Worm (Caenorhabditis elegans) whole organism, late embryonic: ENCODE data around the gene dhs-12.

Experiments
- C08G9.2 ChIP-seq: sonication (generic microtip); optimal IDR thresholded peaks from 2 replicates; lab custom pipeline; 2016; ENCODE audit warnings: mild to moderate bottlenecking, missing genetic modification characterization, moderate library complexity, missing compliant biosample characterization
- K09A11.1 ChIP-seq: sonication (generic microtip); optimal IDR thresholded peaks from 2 replicates; lab custom pipeline; 2017; ENCODE audit warnings: antibody characterized with exemption, mild to moderate bottlenecking, missing genetic modification characterization, missing compliant biosample characterization; ENCODE audit not compliant: insufficient read depth
- Y22D7AL.16 ChIP-seq: sonication (generic microtip); optimal IDR thresholded peaks from 2 replicates; lab custom pipeline; 2016; ENCODE audit warnings: missing genetic modification characterization, missing compliant biosample characterization
- ceh-14 ChIP-seq: sonication (generic microtip); optimal IDR thresholded peaks from 2 replicates; lab custom pipeline; 2016; ENCODE audit warnings: missing genotype, missing genetic modification characterization, missing compliant biosample characterization
- ceh-2 ChIP-seq: sonication (generic microtip); optimal IDR thresholded peaks from 2 replicates; lab custom pipeline; 2016; ENCODE audit warnings: missing genotype, missing genetic modification characterization, missing compliant biosample characterization
- ceh-31 ChIP-seq: sonication (generic microtip); optimal IDR thresholded peaks from 2 replicates; lab custom pipeline; 2016; ENCODE audit warnings: missing genetic modification characterization, missing compliant biosample characterization
- ceh-34 ChIP-seq: sonication (generic microtip); optimal IDR thresholded peaks from 2 replicates; lab custom pipeline; 2016; ENCODE audit warnings: mild to moderate bottlenecking, missing genetic modification characterization, missing compliant biosample characterization
- ceh-45 ChIP-seq: fragments of 200-800 bp; sonication (Bioruptor generic); IDR thresholded peaks from 2 replicates; pipeline ENCODE4 v1.3.6; 2022; ENCODE audit warnings: missing genetic modification reagents, missing genetic modification characterization, missing compliant biosample characterization
- ceh-48 ChIP-seq: sonication (generic microtip); optimal IDR thresholded peaks from 2 replicates; lab custom pipeline; 2016; ENCODE audit warnings: missing genetic modification characterization, inconsistent platforms, missing compliant biosample characterization
- ceh-9 ChIP-seq: sonication (generic microtip); optimal IDR thresholded peaks from 2 replicates; lab custom pipeline; 2016; ENCODE audit warnings: mild to moderate bottlenecking, missing genetic modification characterization, inconsistent platforms, missing compliant biosample characterization
- che-1 ChIP-seq: sonication (generic microtip); optimal IDR thresholded peaks from 2 replicates; lab custom pipeline; 2016; ENCODE audit warnings: mild to moderate bottlenecking, missing genetic modification characterization, missing compliant biosample characterization
- dmd-4 ChIP-seq: sonication (generic microtip); optimal IDR thresholded peaks from 2 replicates; lab custom pipeline; 2016; ENCODE audit warnings: borderline replicate concordance, missing genetic modification characterization, missing compliant biosample characterization
- dve-1 ChIP-seq: sonication (generic microtip); optimal IDR thresholded peaks from 2 replicates; lab custom pipeline; 2017; ENCODE audit warnings: antibody characterized with exemption, mild to moderate bottlenecking, missing genetic modification characterization, missing compliant biosample characterization
- fax-1 ChIP-seq: sonication (generic microtip); optimal IDR thresholded peaks from 2 replicates; lab custom pipeline; 2016; ENCODE audit warnings: missing genotype, missing genetic modification characterization, missing compliant biosample characterization
- fkh-10 ChIP-seq: fragments of 150-350 bp; optimal IDR thresholded peaks from 2 replicates; lab custom pipeline; 2014; ENCODE audit warnings: missing biosample characterization, missing genetic modification reagents, missing genetic modification characterization
- hlh-15 ChIP-seq: sonication (generic microtip); optimal IDR thresholded peaks from 2 replicates; lab custom pipeline; 2016; ENCODE audit warnings: missing genetic modification characterization, missing compliant biosample characterization
- hlh-30 ChIP-seq: sonication (generic microtip); optimal IDR thresholded peaks from 2 replicates; lab custom pipeline; 2017; ENCODE audit warnings: antibody characterized with exemption, missing genetic modification characterization, missing compliant biosample characterization; ENCODE audit not compliant: insufficient read depth
- hlh-8 ChIP-seq: sonication (generic microtip); optimal IDR thresholded peaks from 2 replicates; lab custom pipeline; 2016; ENCODE audit warnings: missing genotype, missing genetic modification characterization, missing compliant biosample characterization
- lin-11 ChIP-seq: fragments of 200-800 bp; sonication (Bioruptor generic); optimal IDR thresholded peaks from 2 replicates; lab custom pipeline; 2018; ENCODE audit warnings: mild to moderate bottlenecking, missing genetic modification characterization, missing compliant biosample characterization
- nfya-1 ChIP-seq: sonication (generic microtip); optimal IDR thresholded peaks from 2 replicates; lab custom pipeline; 2017; ENCODE audit warnings: missing genetic modification characterization, mild to moderate bottlenecking, missing compliant biosample characterization, antibody characterized with exemption, moderate library complexity
- nhr-11 ChIP-seq: fragments of 150-350 bp; optimal IDR thresholded peaks from 2 replicates; lab custom pipeline; 2014; ENCODE audit warnings: missing biosample characterization, missing genetic modification characterization
- pag-3 ChIP-seq: sonication (generic microtip); optimal IDR thresholded peaks from 2 replicates; lab custom pipeline; 2016; ENCODE audit warnings: missing compliant biosample characterization, missing genetic modification characterization, borderline replicate concordance
- pat-9 ChIP-seq: fragments of 200-800 bp; sonication (Bioruptor generic); optimal IDR thresholded peaks from 2 replicates; lab custom pipeline; 2018; ENCODE audit warnings: mild to moderate bottlenecking, missing genetic modification characterization, moderate library complexity, missing compliant biosample characterization
- pha-2 ChIP-seq: sonication (generic microtip); optimal IDR thresholded peaks from 2 replicates; lab custom pipeline; 2017; ENCODE audit warnings: mild to moderate bottlenecking, missing genetic modification characterization, missing compliant biosample characterization
- pha-4 ChIP-seq: fragments of 150-350 bp; optimal IDR thresholded peaks from 2 replicates; lab custom pipeline; 2018; ENCODE audit warnings: missing biosample characterization, missing genetic modification reagents, missing genetic modification characterization
- pros-1 ChIP-seq: fragments of 150-350 bp; optimal IDR thresholded peaks from 2 replicates; lab custom pipeline; 2014; ENCODE audit warnings: missing biosample characterization, missing genetic modification reagents, missing genetic modification characterization
- sox-2 ChIP-seq: fragments of 200-800 bp; sonication (Bioruptor generic); IDR thresholded peaks from 2 replicates; pipeline ENCODE4 v1.3.6; 2022; ENCODE audit warnings: missing genetic modification reagents, missing genetic modification characterization, missing compliant biosample characterization
- syd-9 ChIP-seq: sonication (generic microtip); optimal IDR thresholded peaks from 2 replicates; lab custom pipeline; 2016; ENCODE audit warnings: mild to moderate bottlenecking, missing genetic modification characterization, moderate library complexity, missing compliant biosample characterization
- ttx-3 ChIP-seq: sonication (generic microtip); optimal IDR thresholded peaks from 2 replicates; lab custom pipeline; 2016; ENCODE audit warnings: missing genetic modification reagents, missing genetic modification characterization, missing compliant biosample characterization
- unc-42 ChIP-seq: sonication (generic microtip); optimal IDR thresholded peaks from 2 replicates; lab custom pipeline; 2016; ENCODE audit warnings: missing genotype, missing genetic modification characterization, missing compliant biosample characterization
- zip-5 ChIP-seq: sonication (generic microtip); optimal IDR thresholded peaks from 2 replicates; lab custom pipeline; 2016; ENCODE audit warnings: missing genetic modification characterization, missing compliant biosample characterization
- ztf-16 ChIP-seq: sonication (generic microtip); optimal IDR thresholded peaks from 2 replicates; lab custom pipeline; 2017; ENCODE audit warnings: missing genetic modification characterization, missing compliant biosample characterization

The dhs-12 gene

DNA sequence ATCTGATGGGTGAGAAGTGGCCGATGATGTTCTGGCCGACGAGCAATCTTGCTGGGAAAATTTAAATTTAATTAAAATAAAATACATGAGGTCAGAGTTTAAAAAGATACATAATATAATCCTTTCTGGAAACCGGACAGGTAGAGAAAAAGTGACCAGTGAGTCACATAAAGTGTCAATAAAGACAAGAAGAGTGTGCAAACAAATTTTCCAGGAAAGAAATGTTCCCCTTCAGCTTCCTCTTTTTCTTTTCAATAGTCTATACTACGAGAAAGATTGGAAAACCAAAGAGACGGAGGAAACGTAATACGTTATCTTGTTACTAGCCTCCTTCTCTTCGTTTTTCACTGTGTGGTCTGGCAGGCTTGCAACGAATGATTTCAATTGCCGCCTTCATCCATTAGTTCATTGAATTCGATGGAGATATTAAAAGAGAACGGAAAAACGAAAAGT is 8.3 kb downstream of the dhs-12 start, which contains the start of gene tsp-12:
tsp-12 (minus strand) TSS at position 51 of the 453 bp plus-strand sequence.
- TF ChIP-seq pat-9 (tag; lab: Kevin White, UChicago) (no peak), ceh-34 (peak; percentile 15), unc-42 (tag; lab: Kevin White, UChicago) (peak; percentile 29), ztf-16 (tag; lab: Kevin White, UChicago) (no peak)
- TF ChIP-seq, all 69 proteins: peak for 2

DNA sequence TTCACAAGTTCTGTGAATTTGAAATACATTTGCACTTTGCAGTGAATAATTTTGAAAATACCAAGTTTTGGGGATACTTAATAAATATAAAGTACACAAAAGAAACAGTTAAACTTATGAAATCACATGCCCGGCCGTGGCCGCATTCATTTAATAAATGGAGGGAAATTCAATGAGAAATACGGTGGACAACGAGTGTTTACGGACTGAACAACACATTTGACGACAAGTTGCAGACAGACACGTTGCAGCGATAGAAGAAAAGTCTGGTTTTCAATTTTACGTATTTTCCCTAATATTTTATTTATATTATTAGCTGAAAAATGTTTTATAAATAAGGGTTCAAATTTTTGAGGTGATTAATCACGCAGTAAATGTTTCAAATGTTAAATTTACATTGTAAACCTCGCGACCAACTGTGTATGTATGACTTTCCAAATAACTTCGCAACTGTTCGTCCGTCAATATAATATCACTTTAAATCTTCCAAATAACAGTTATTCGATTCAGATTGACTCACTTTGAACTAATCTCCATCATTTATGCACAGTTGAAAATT is 9.3 kb downstream of the dhs-12 start, which contains the start of gene copg-1:
copg-1 (plus strand) TSS at position 509 of the 559 bp plus-strand sequence.
- TF ChIP-seq sox-2 (GFP tag; lab: Robert Waterston, UW), result no peak
- no peak for TF ChIP-seq ceh-31 (tag; lab: Kevin White, UChicago)
- no peak for TF ChIP-seq nhr-11
- no peak for TF ChIP-seq Y22D7AL.16 (tag; lab: Kevin White, UChicago)
- peak; percentile 28 for TF ChIP-seq nfya-1 (tag; lab: Kevin White, UChicago)
- TF ChIP-seq lin-11 (tag; lab: Kevin White, UChicago), result no peak
- TF ChIP-seq C08G9.2 (tag; lab: Kevin White, UChicago), result no peak
- TF ChIP-seq unc-42 (tag; lab: Kevin White, UChicago), result peak; percentile 84
- TF ChIP-seq dmd-4 (tag; lab: Kevin White, UChicago), result no peak
- no peak for TF ChIP-seq pag-3

DNA sequence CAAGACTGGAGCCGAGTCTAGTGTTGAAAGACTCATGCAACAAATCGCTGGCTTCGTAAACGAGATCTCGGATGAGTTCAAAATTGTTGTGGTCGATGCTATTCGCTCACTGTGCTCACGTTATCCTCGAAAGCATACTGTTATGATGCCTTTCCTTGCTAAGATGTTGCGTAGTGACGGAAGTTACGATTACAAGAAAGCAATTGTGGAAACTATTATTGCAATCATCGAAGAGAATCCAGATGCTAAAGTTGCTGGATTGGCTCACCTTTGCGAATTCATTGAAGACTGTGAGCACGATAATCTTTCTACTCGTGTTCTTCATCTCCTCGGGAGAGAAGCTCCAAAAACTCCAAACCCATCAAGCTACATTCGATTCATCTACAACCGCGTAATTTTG is 11.2 kb downstream of the dhs-12 start:
- TF ChIP-seq hlh-15 (tag; lab: Kevin White, UChicago), result no peak
- TF ChIP-seq zip-5 (tag; lab: Kevin White, UChicago), result no peak
- no peak for TF ChIP-seq ceh-34
- TF ChIP-seq hlh-30 (tag; lab: Kevin White, UChicago), result no peak
- TF ChIP-seq pha-2 (tag; lab: Kevin White, UChicago), result no peak
- TF ChIP-seq ceh-9 (tag; lab: Kevin White, UChicago), result no peak
- TF ChIP-seq K09A11.1 (tag; lab: Kevin White, UChicago), result no peak
- TF ChIP-seq pha-4, result no peak
- no peak for TF ChIP-seq dve-1 (tag; lab: Kevin White, UChicago)
- no peak for TF ChIP-seq syd-9 (tag; lab: Kevin White, UChicago)
- no peak for TF ChIP-seq Y22D7AL.16 (tag; lab: Kevin White, UChicago)
- no peak for TF ChIP-seq ceh-2 (tag; lab: Kevin White, UChicago)
- TF ChIP-seq C08G9.2 (tag; lab: Kevin White, UChicago), result no peak

DNA sequence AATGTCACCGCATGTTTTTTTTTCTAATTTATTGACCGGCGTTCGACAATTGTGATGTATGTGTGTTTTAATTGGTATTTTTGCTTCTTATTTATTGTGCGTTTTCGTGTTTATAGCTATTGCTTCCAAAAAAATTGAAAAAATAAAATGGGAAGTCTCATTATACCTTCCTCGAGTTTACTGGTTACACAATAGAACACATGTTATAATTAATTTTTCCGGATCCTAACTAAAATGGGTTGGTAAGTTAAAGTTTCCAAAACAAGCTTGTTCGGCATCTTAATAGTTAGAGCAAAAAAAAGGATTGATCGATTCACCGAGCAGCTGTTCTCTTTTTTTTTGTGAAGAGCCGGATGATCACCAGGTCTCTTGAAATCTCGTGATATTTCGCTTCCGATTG is 13.2 kb downstream of the dhs-12 start, which contains the start of gene ttr-54:
ttr-54 (plus strand) TSS at position 301 of the 400 bp plus-strand sequence.
- TF ChIP-seq ceh-34 (no peak), che-1 (tag; lab: Kevin White, UChicago) (no peak), zip-5 (tag; lab: Kevin White, UChicago) (no peak), ceh-48 (tag; lab: Kevin White, UChicago) (no peak), ceh-14 (tag; lab: Kevin White, UChicago) (no peak), ttx-3 (no peak), C08G9.2 (tag; lab: Kevin White, UChicago) (no peak), fkh-10 (GFP tag; lab: Kevin White, UChicago) (no peak)

DNA sequence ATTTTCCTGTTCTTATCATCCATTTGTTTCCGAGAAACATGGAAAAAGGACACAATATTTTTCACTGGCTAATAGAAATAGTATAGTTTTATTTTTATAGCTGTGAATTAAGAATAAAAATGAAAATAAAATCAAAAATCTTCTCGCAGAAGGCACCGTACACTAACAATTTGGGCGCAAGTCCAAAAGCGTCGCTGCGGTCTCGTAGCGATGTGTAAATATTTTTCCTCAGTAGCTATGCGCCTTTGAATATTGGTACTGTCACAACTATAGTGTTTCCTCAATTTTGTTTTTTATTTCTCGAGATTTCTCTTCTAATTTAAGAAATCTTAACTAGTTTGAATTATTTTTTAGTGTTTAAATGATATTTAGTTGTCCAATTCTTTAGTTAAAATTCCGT is 14.8 kb downstream of the dhs-12 start:
- TF ChIP-seq pros-1 (no peak), ceh-48 (tag; lab: Kevin White, UChicago) (no peak), ceh-45 (GFP tag; lab: Robert Waterston, UW) (no peak), hlh-8 (no peak), ceh-34 (no peak), fax-1 (no peak)
